Worm (Caenorhabditis elegans): ENCODE measurements around the gene zipt-3.

The zipt-3 gene

DNA sequence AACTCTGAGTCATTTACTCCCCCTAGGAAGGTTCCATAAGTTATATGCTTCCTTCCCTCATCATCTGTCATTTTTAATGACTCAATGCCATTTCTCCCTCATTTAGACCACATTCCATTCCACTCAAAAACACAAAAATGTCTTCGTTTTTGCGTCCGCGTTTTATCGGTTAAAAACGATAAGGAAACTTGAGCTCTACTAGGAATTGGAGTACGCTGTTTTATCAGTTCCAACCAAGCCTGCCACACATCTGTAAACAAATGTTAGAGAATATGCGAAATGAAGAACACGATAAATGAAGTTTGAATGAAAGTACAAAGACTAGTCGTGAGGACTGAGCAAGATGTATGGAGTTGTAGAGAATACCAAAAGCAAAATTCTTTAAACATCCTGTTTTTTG is 30.5 kb downstream of the zipt-3 start (continued):
- TF ChIP-seq F37D6.2 (tag; optimal IDR thresholded peaks at IDR 0.05): no peak
- no peak for TF ChIP-seq sdz-12 (GFP tag; optimal IDR thresholded peaks at IDR 0.05)
- TF ChIP-seq vab-7 (GFP tag; IDR thresholded peaks at IDR 0.05): no peak
- no peak for TF ChIP-seq mes-2 (tag; optimal IDR thresholded peaks at IDR 0.05; ENCODE audit: poor library complexity, severe bottlenecking)
- TF ChIP-seq nhr-25 (tag; optimal IDR thresholded peaks at IDR 0.05; ENCODE audit: borderline replicate concordance, insufficient read depth): no peak
- no peak for TF ChIP-seq egl-27 (tag; optimal IDR thresholded peaks at IDR 0.05)
- TF ChIP-seq Y105C5A.15 (GFP tag; IDR thresholded peaks at IDR 0.05): no peak
- TF ChIP-seq php-3 (GFP tag; IDR thresholded peaks at IDR 0.05): peak; percentile 28; the same call in 1 of the 2 replicates
- no peak for TF ChIP-seq jun-1 (tag; optimal IDR thresholded peaks at IDR 0.05)
- TF ChIP-seq lin-1 (GFP tag; IDR thresholded peaks at IDR 0.05): no peak
- no peak for TF ChIP-seq nhr-102 (tag; optimal IDR thresholded peaks at IDR 0.05)
- no peak for TF ChIP-seq madf-9 (GFP tag; conservative IDR thresholded peaks at IDR 0.05)
- TF ChIP-seq nhr-42 (GFP tag; IDR thresholded peaks at IDR 0.05): no peak
- TF ChIP-seq snpc-1.2 (GFP tag; IDR thresholded peaks at IDR 0.05): no peak
- TF ChIP-seq lin-29 (GFP tag; IDR thresholded peaks at IDR 0.05): no peak
- no peak for TF ChIP-seq ztf-11 (tag; optimal IDR thresholded peaks at IDR 0.05)
- no peak for TF ChIP-seq hmg-1.1 (GFP tag; IDR thresholded peaks at IDR 0.05)
- no peak for TF ChIP-seq lir-3 (tag; optimal IDR thresholded peaks at IDR 0.05)
- TF ChIP-seq nhr-41 (GFP tag; IDR thresholded peaks at IDR 0.05): no peak
- no peak for TF ChIP-seq nhr-111 (GFP tag; optimal IDR thresholded peaks at IDR 0.05)
- TF ChIP-seq ZK337.2 (GFP tag; IDR thresholded peaks at IDR 0.05): no peak
- TF ChIP-seq pha-4 (GFP tag; IDR thresholded peaks at IDR 0.05): peak; percentile 25; the same call in 1 of the 2 replicates
- TF ChIP-seq pha-4 (tag; optimal IDR thresholded peaks at IDR 0.05): no peak
- no peak for TF ChIP-seq ceh-82 (tag; optimal IDR thresholded peaks at IDR 0.05)
- TF ChIP-seq daf-19 (GFP tag; conservative IDR thresholded peaks at IDR 0.05): no peak
- TF ChIP-seq daf-16 (GFP tag; optimal IDR thresholded peaks at IDR 0.05): peak in 1 of 2 experiments; percentile 0
- peak; percentile 78 for TF ChIP-seq daf-16 (tag; optimal IDR thresholded peaks at IDR 0.05)
- TF ChIP-seq mep-1 (tag; optimal IDR thresholded peaks at IDR 0.05): peak; percentile 40
- no peak for TF ChIP-seq dmd-9 (GFP tag; IDR thresholded peaks at IDR 0.05)
- TF ChIP-seq ceh-32 (tag; optimal IDR thresholded peaks at IDR 0.05; ENCODE audit: poor library complexity): no peak
- TF ChIP-seq cey-2 (tag; optimal IDR thresholded peaks at IDR 0.05; ENCODE audit: borderline replicate concordance, insufficient read depth): no peak
- TF ChIP-seq dmd-8 (GFP tag; IDR thresholded peaks at IDR 0.05): no peak
- TF ChIP-seq nhr-10 (tag; optimal IDR thresholded peaks at IDR 0.05): peak; percentile 46
- TF ChIP-seq ztf-7 (tag; optimal IDR thresholded peaks at IDR 0.05): no peak
- no peak for TF ChIP-seq dpl-1 (GFP tag; optimal IDR thresholded peaks at IDR 0.05)
- TF ChIP-seq arid-1 (GFP tag; conservative IDR thresholded peaks at IDR 0.05): no peak
- no peak for TF ChIP-seq Y48G9A.11 (GFP tag; IDR thresholded peaks at IDR 0.05)
- TF ChIP-seq daf-12 (tag; optimal IDR thresholded peaks at IDR 0.05): no peak

DNA sequence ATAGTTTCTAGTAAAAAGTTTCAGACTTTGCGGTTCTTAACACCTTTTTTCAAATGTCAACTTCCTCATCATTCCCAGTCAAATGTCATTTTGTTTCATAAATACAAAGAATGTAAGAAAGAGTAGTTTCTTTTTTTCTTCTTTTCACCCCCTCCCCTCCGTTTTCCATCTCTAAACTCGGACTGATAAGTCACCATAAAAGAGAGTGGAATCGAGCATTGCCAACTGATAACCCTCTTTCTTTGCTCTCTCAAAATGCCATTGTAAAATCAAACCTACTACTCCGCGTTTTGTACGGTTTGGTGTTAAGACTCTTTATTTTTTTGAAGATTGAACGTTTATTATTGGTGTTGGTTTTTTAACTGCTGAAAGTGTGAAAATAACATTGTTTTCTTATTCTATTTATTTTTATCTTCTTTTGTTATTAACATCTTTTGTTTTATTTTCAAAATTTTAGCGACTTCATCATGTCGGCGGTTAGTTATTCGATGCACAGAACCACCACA is 31.9 kb downstream of the zipt-3 start, which contains the start of gene ifb-2:
Gene ifb-2, plus strand, starts transcription at position 456 of the 506 bp plus-strand sequence.
- no peak for TF ChIP-seq nhr-42 (GFP tag; IDR thresholded peaks at IDR 0.05)
- peak; percentile 44 for TF ChIP-seq dve-1 (tag; optimal IDR thresholded peaks at IDR 0.05; ENCODE audit: insufficient read depth)
- 0 out of 2 replicates have a peak, but pooled peaks have one; percentile 48 for TF ChIP-seq nhr-41 (GFP tag; IDR thresholded peaks at IDR 0.05)
- no peak for TF ChIP-seq hif-1 (tag; optimal IDR thresholded peaks at IDR 0.05)
- peak; percentile 23 for TF ChIP-seq nhr-77 (tag; optimal IDR thresholded peaks at IDR 0.05)
- TF ChIP-seq nhr-6 (tag; optimal IDR thresholded peaks at IDR 0.05): peak; percentile 25
- peak; percentile 80 for TF ChIP-seq nhr-28 (tag; optimal IDR thresholded peaks at IDR 0.05)
- TF ChIP-seq dpl-1 (GFP tag; optimal IDR thresholded peaks at IDR 0.05): no peak
- TF ChIP-seq zag-1 (tag; optimal IDR thresholded peaks at IDR 0.05): no peak
- no peak for TF ChIP-seq daf-16 (GFP tag; optimal IDR thresholded peaks at IDR 0.05)
- TF ChIP-seq daf-16 (tag; optimal IDR thresholded peaks at IDR 0.05): peak; percentile 44
- peak; percentile 62 for TF ChIP-seq hlh-11 (tag; optimal IDR thresholded peaks at IDR 0.05)
- TF ChIP-seq T26A8.4 (GFP tag; IDR thresholded peaks at IDR 0.05): no peak
- no peak for TF ChIP-seq dmd-9 (GFP tag; IDR thresholded peaks at IDR 0.05)
- TF ChIP-seq lsy-2 (tag; optimal IDR thresholded peaks at IDR 0.05): no peak
- TF ChIP-seq mep-1 (tag; optimal IDR thresholded peaks at IDR 0.05): no peak
- peak; percentile 65 for TF ChIP-seq dmd-6 (GFP tag; IDR thresholded peaks at IDR 0.05)
- TF ChIP-seq pqm-1 (tag; optimal IDR thresholded peaks at IDR 0.05): peak; percentile 94

All from whole organism, L4 larva.